Worm (Caenorhabditis elegans) whole organism, L2 larva: ENCODE data around the gene nol-56.
"Not testable (repeated sequence)": the region's sequence is repeated elsewhere in the genome, so short reads cannot be mapped to it uniquely, and the experiment has no call there.

Experiments used
- C34F6.9 ChIP-seq: fragments of 150-350 bp; optimal IDR thresholded peaks from 2 replicates; lab custom pipeline; 2014; ENCODE audit warnings: missing biosample characterization, missing genetic modification characterization
- F13H6.1 ChIP-seq: sonication (generic microtip); optimal IDR thresholded peaks from 2 replicates; lab custom pipeline; 2016; ENCODE audit warnings: missing genetic modification characterization, missing compliant biosample characterization
- R02D3.7 ChIP-seq: fragments of 150-350 bp; optimal IDR thresholded peaks from 2 replicates; lab custom pipeline; 2014; ENCODE audit warnings: missing biosample characterization, missing genetic modification characterization
- Y55F3AM.14 ChIP-seq: fragments of 200-800 bp; sonication (Bioruptor generic); optimal IDR thresholded peaks from 2 replicates; lab custom pipeline; 2018; ENCODE audit warnings: mild to moderate bottlenecking, missing genetic modification characterization, missing compliant biosample characterization
- ZK546.5 ChIP-seq: sonication (generic microtip); optimal IDR thresholded peaks from 2 replicates; lab custom pipeline; 2017; ENCODE audit warnings: missing biosample characterization, missing genetic modification characterization
- aly-2 ChIP-seq: fragments of 150-350 bp; optimal IDR thresholded peaks from 2 replicates; lab custom pipeline; 2014; ENCODE audit warnings: missing biosample characterization, missing genetic modification characterization
- blmp-1 ChIP-seq: sonication (generic microtip); optimal IDR thresholded peaks from 2 replicates; lab custom pipeline; 2017; ENCODE audit warnings: missing genetic modification characterization, mild to moderate bottlenecking, missing compliant biosample characterization, antibody characterized with exemption, moderate library complexity; ENCODE audit not compliant: insufficient read depth
- ceh-16 ChIP-seq: fragments of 150-350 bp; optimal IDR thresholded peaks from 2 replicates; lab custom pipeline; 2014; ENCODE audit warnings: missing biosample characterization, missing genetic modification characterization
- ceh-82 ChIP-seq: fragments of 150-350 bp; optimal IDR thresholded peaks from 2 replicates; lab custom pipeline; 2014; ENCODE audit warnings: missing biosample characterization, missing genetic modification characterization
- crh-2 ChIP-seq: sonication (generic microtip); optimal IDR thresholded peaks from 2 replicates; lab custom pipeline; 2017; ENCODE audit warnings: missing biosample characterization, missing genetic modification characterization
- dmd-4 ChIP-seq: sonication (generic microtip); optimal IDR thresholded peaks from 2 replicates; lab custom pipeline; 2017; ENCODE audit warnings: missing biosample characterization, missing genetic modification characterization
- elt-1 ChIP-seq: fragments of 150-350 bp; optimal IDR thresholded peaks from 2 replicates; lab custom pipeline; 2014; ENCODE audit warnings: missing biosample characterization, missing genetic modification characterization
- fos-1 ChIP-seq: fragments of 150-350 bp; optimal IDR thresholded peaks from 2 replicates; lab custom pipeline; 2014; ENCODE audit warnings: missing biosample characterization, missing genetic modification characterization
- gmeb-1 ChIP-seq: fragments of 150-350 bp; optimal IDR thresholded peaks from 2 replicates; lab custom pipeline; 2014; ENCODE audit warnings: missing biosample characterization, missing genetic modification characterization
- lin-11 ChIP-seq: fragments of 150-350 bp; sonication (generic microtip); optimal IDR thresholded peaks from 2 replicates; lab custom pipeline; 2014; ENCODE audit warnings: missing biosample characterization, missing genetic modification characterization, inconsistent platforms, mixed read lengths
- lin-13 ChIP-seq: fragments of 150-350 bp; optimal IDR thresholded peaks from 2 replicates; lab custom pipeline; 2014; ENCODE audit warnings: missing biosample characterization, missing genetic modification reagents, missing genetic modification characterization
- lin-39 ChIP-seq: fragments of 150-350 bp; optimal IDR thresholded peaks from 2 replicates; lab custom pipeline; 2014; ENCODE audit warnings: missing biosample characterization, missing genetic modification reagents, missing genetic modification characterization
- lsy-2 ChIP-seq, 2 experiments: fragments of 150-350 bp in 1 of 2; sonication (generic microtip) in 1 of 2; optimal IDR thresholded peaks; 2 replicates each; lab custom pipeline; 2014 to 2017; ENCODE audit warnings: missing biosample characterization in 2 of 2, missing genetic modification characterization in 2 of 2
- mab-5 ChIP-seq: fragments of 150-350 bp; optimal IDR thresholded peaks from 2 replicates; lab custom pipeline; 2014; ENCODE audit warnings: missing biosample characterization, missing genetic modification characterization
- mdl-1 ChIP-seq, 2 experiments: fragments of 150-350 bp in 1 of 2; sonication (generic microtip) in 1 of 2; optimal IDR thresholded peaks; 2 replicates each; lab custom pipeline; 2017; ENCODE audit warnings: missing biosample characterization in 2 of 2, missing genetic modification characterization in 2 of 2
- nhr-129 ChIP-seq: fragments of 150-350 bp; optimal IDR thresholded peaks from 2 replicates; lab custom pipeline; 2014; ENCODE audit warnings: missing biosample characterization, missing genetic modification characterization
- nhr-21 ChIP-seq: fragments of 150-350 bp; optimal IDR thresholded peaks from 2 replicates; lab custom pipeline; 2014; ENCODE audit warnings: missing biosample characterization, missing genetic modification characterization
- nhr-237 ChIP-seq: fragments of 150-350 bp; optimal IDR thresholded peaks from 2 replicates; lab custom pipeline; 2014; ENCODE audit warnings: missing biosample characterization, missing genetic modification characterization
- nhr-25 ChIP-seq: fragments of 150-350 bp; sonication (generic microtip); optimal IDR thresholded peaks from 3 replicates; lab custom pipeline; 2014; ENCODE audit warnings: missing biosample characterization, missing genetic modification characterization
- nhr-6 ChIP-seq: fragments of 150-350 bp; optimal IDR thresholded peaks from 2 replicates; lab custom pipeline; 2014; ENCODE audit warnings: missing biosample characterization, missing genetic modification characterization
- sem-4 ChIP-seq: fragments of 150-350 bp; optimal IDR thresholded peaks from 2 replicates; lab custom pipeline; 2014; ENCODE audit warnings: missing biosample characterization, missing genetic modification reagents, missing genetic modification characterization
- sma-3 ChIP-seq: sonication (generic microtip); optimal IDR thresholded peaks from 2 replicates; lab custom pipeline; 2016; ENCODE audit warnings: missing genetic modification reagents, missing genetic modification characterization, missing compliant biosample characterization
- sma-9 ChIP-seq, 2 experiments: fragments of 150-350 bp in 1 of 2; sonication (generic microtip) in 1 of 2; optimal IDR thresholded peaks; 2 replicates each; lab custom pipeline; 2014 to 2016; ENCODE audit warnings: missing genetic modification characterization in 2 of 2, mild to moderate bottlenecking in 1 of 2, missing biosample characterization in 1 of 2, missing compliant biosample characterization in 1 of 2, missing genetic modification reagents in 1 of 2, moderate library complexity in 1 of 2
- unc-39 ChIP-seq: fragments of 150-350 bp; optimal IDR thresholded peaks from 2 replicates; lab custom pipeline; 2014; ENCODE audit warnings: missing biosample characterization, missing genetic modification characterization
- unc-55 ChIP-seq: fragments of 150-350 bp; sonication (generic microtip); optimal IDR thresholded peaks from 3 replicates; lab custom pipeline; 2014; ENCODE audit warnings: missing biosample characterization, missing genetic modification reagents, missing genetic modification characterization
- unc-62 ChIP-seq: fragments of 150-350 bp; optimal IDR thresholded peaks from 2 replicates; lab custom pipeline; 2014; ENCODE audit warnings: missing biosample characterization, missing genetic modification reagents, missing genetic modification characterization
- ztf-1 ChIP-seq: fragments of 200-800 bp; sonication (Bioruptor generic); conservative IDR thresholded peaks from 2 replicates; pipeline ENCODE4 v1.3.6; 2022; ENCODE audit warnings: missing genetic modification characterization, missing compliant biosample characterization
- ztf-4 ChIP-seq: fragments of 150-350 bp; optimal IDR thresholded peaks from 2 replicates; lab custom pipeline; 2014; ENCODE audit warnings: missing biosample characterization, missing genetic modification characterization

nol-56 gene

ce11 chrV:10355773-10356335, 3.1 kb upstream of the nol-56 start, which contains the start of gene sluh-7 (continued):
- TF ChIP-seq lin-39 (tag; lab: Kevin White, UChicago): no peak
- TF ChIP-seq nhr-237 (tag; lab: Kevin White, UChicago): no peak
- TF ChIP-seq nhr-129 (tag; lab: Kevin White, UChicago): peak; percentile 30
- peak; percentile 82 for TF ChIP-seq crh-2 (tag; lab: Kevin White, UChicago)
- TF ChIP-seq lin-13 (GFP tag; lab: Kevin White, UChicago): peak; percentile 80
- no peak for TF ChIP-seq R02D3.7 (tag; lab: Kevin White, UChicago)
- no peak for TF ChIP-seq unc-62 (GFP tag; lab: Kevin White, UChicago)
- peak; percentile 18 for TF ChIP-seq lin-11 (tag; lab: Kevin White, UChicago)

- no peak for TF ChIP-seq blmp-1
- TF ChIP-seq ZK546.5 (tag; lab: Kevin White, UChicago): no peak
- no peak for TF ChIP-seq dmd-4 (tag; lab: Kevin White, UChicago)
- no peak for TF ChIP-seq nhr-129 (tag; lab: Kevin White, UChicago)
- no peak for TF ChIP-seq unc-62 (GFP tag; lab: Kevin White, UChicago)
- no peak for TF ChIP-seq elt-1 (tag; lab: Kevin White, UChicago)
- TF ChIP-seq mab-5 (tag; lab: Kevin White, UChicago): no peak
- no peak for TF ChIP-seq fos-1
- TF ChIP-seq F13H6.1: no peak
These were observed 2.7 kb downstream of the nol-56 start, which contains the start of gene K07C5.9 for ce11 chrV:10350054-10350453. Gene K07C5.9, minus strand, starts transcription at chrV:10350154.

- no peak for TF ChIP-seq F13H6.1
- TF ChIP-seq R02D3.7 (tag; lab: Kevin White, UChicago): no peak
- TF ChIP-seq ztf-1: no peak
- no peak for TF ChIP-seq elt-1 (tag; lab: Kevin White, UChicago)
- no peak for TF ChIP-seq lsy-2 (tag; optimal IDR thresholded peaks at IDR 0.05; lab: Kevin White, UChicago)
- no peak for TF ChIP-seq lin-39 (tag; lab: Kevin White, UChicago)
- TF ChIP-seq nhr-21 (tag; lab: Kevin White, UChicago): no peak
- TF ChIP-seq ztf-4 (tag; lab: Kevin White, UChicago): no peak
- no peak for TF ChIP-seq mab-5 (tag; lab: Kevin White, UChicago)
- TF ChIP-seq unc-62 (GFP tag; lab: Kevin White, UChicago): no peak
- TF ChIP-seq mdl-1 (tag; optimal IDR thresholded peaks at IDR 0.05; lab: Kevin White, UChicago): no peak
These were observed 9.9 kb downstream of the nol-56 start, which contains the start of gene K07C5.3 for ce11 chrV:10342904-10343303. Gene K07C5.3, plus strand, starts transcription at chrV:10343032.

DNA sequence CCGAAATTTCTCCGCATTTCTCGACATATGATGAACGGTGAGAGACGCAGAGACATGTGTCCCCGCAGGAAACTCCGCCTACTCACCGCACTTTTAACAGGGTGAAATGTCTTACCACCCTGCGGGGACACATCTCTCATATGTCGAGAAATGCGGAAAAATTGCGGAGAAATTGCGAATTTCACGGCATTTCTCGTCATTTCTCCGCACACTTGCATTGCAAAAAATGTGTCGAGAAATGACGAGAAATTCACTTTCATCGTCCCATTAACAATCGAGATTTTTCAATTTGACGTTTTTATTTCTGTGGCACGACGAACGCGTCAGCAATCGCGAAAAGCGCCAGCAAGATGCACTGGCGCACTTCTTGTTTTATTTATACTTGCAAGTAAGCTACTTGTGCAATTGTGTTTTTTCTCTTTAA, 10.9 kb downstream of the nol-56 start, which contains the start of gene K07C5.13:
Gene K07C5.13 (plus strand): TSS at position 151 of the 424 bp plus-strand sequence.
- peak; percentile 42 for TF ChIP-seq unc-55 (GFP tag; lab: Kevin White, UChicago)
- peak; percentile 30 for TF ChIP-seq mab-5 (tag; lab: Kevin White, UChicago)
- TF ChIP-seq nhr-129 (tag; lab: Kevin White, UChicago): peak; percentile 45
- TF ChIP-seq gmeb-1: peak; percentile 69
- TF ChIP-seq lsy-2 (tag; optimal IDR thresholded peaks at IDR 0.05; lab: Kevin White, UChicago): peak; percentile 42 to 61
- peak; percentile 74 for TF ChIP-seq sma-9 (GFP tag; optimal IDR thresholded peaks at IDR 0.05; lab: Kevin White, UChicago)
- not testable (repeated sequence) for TF ChIP-seq sma-9 (tag; optimal IDR thresholded peaks at IDR 0.05; lab: Kevin White, UChicago)
- peak; percentile 31 for TF ChIP-seq crh-2 (tag; lab: Kevin White, UChicago)
- peak; percentile 77 for TF ChIP-seq F13H6.1
- TF ChIP-seq sma-3 (GFP tag; lab: Kevin White, UChicago): peak; percentile 66
- peak; percentile 36 for TF ChIP-seq C34F6.9 (tag; lab: Kevin White, UChicago)
- peak; percentile 27 for TF ChIP-seq nhr-25
- TF ChIP-seq Y55F3AM.14 (GFP tag; lab: Kevin White, UChicago): peak; percentile 33
- peak; percentile 55 for TF ChIP-seq sem-4 (tag; lab: Kevin White, UChicago)
- TF ChIP-seq lin-13 (GFP tag; lab: Kevin White, UChicago): peak; percentile 62
- TF ChIP-seq blmp-1: peak; percentile 4

- TF ChIP-seq ceh-16 (tag; lab: Kevin White, UChicago) (no peak), nhr-6 (tag; lab: Kevin White, UChicago) (no peak), sma-3 (GFP tag; lab: Kevin White, UChicago) (no peak), blmp-1 (no peak), unc-55 (GFP tag; lab: Kevin White, UChicago) (no peak), aly-2 (tag; lab: Kevin White, UChicago) (no peak), R02D3.7 (tag; lab: Kevin White, UChicago) (no peak), lin-11 (tag; lab: Kevin White, UChicago) (no peak), ceh-82 (tag; lab: Kevin White, UChicago) (no peak), unc-39 (tag; lab: Kevin White, UChicago) (no peak), nhr-129 (tag; lab: Kevin White, UChicago) (no peak)
These were observed 13.6 kb downstream of the nol-56 start, which contains the start of gene K07C5.2 for ce11 chrV:10339200-10339599. Gene K07C5.2, plus strand, starts transcription at chrV:10339500.
